Worm (Caenorhabditis elegans) whole organism, L2 larva: ENCODE data around the gene apt-9.

Source experiments
- ceh-82 ChIP-seq: fragments of 150-350 bp; optimal IDR thresholded peaks from 2 replicates; lab custom pipeline; 2014; ENCODE audit warnings: missing biosample characterization, missing genetic modification characterization
- fos-1 ChIP-seq: fragments of 150-350 bp; optimal IDR thresholded peaks from 2 replicates; lab custom pipeline; 2014; ENCODE audit warnings: missing biosample characterization, missing genetic modification characterization
- nhr-23 ChIP-seq: fragments of 150-350 bp; optimal IDR thresholded peaks from 2 replicates; lab custom pipeline; 2014; ENCODE audit warnings: missing biosample characterization, missing genetic modification reagents, missing genetic modification characterization
- nhr-237 ChIP-seq: fragments of 150-350 bp; optimal IDR thresholded peaks from 2 replicates; lab custom pipeline; 2014; ENCODE audit warnings: missing biosample characterization, missing genetic modification characterization
- sma-9 ChIP-seq, 2 experiments: fragments of 150-350 bp in 1 of 2; sonication (generic microtip) in 1 of 2; optimal IDR thresholded peaks; 2 replicates each; lab custom pipeline; 2014 to 2016; ENCODE audit warnings: missing genetic modification characterization in 2 of 2, mild to moderate bottlenecking in 1 of 2, missing biosample characterization in 1 of 2, missing compliant biosample characterization in 1 of 2, missing genetic modification reagents in 1 of 2, moderate library complexity in 1 of 2
- zag-1 ChIP-seq: fragments of 150-350 bp; optimal IDR thresholded peaks from 2 replicates; lab custom pipeline; 2014; ENCODE audit warnings: missing biosample characterization, missing genetic modification characterization

DNA sequence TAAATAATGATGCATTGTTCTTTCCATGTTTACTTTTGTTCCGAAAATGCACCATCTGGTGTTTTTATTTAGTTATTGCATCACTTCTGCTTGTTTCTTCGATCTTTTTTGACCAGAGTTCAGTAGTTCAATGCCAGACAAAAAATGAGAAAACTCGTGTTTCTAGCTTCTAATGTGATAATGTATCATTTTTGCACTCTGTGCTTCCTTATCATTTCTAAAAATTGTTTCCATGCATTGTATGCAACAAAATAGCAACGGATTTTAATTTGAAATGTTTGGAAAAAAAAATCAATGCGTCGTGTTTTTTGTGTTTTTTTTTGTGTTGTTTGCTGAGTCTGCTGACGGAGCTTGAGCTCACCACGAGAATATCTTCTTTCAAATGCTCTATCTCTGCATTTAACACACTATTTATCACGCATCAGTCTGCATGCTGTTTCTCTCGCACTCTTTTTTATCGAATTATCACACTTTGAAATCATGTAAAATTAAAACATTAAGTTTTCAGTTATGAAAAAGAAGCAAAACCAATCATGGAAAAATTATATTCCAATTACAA lies 11.9 kb downstream of the apt-9 start, which contains the start of gene sulp-7:
- TF ChIP-seq zag-1 (tag; lab: Kevin White, UChicago) = no peak
- TF ChIP-seq sma-9 (GFP tag; optimal IDR thresholded peaks at IDR 0.05; lab: Kevin White, UChicago) = no peak
- no peak for TF ChIP-seq sma-9 (tag; optimal IDR thresholded peaks at IDR 0.05; lab: Kevin White, UChicago)
- no peak for TF ChIP-seq nhr-23 (tag; lab: Kevin White, UChicago)
- TF ChIP-seq ceh-82 (tag; lab: Kevin White, UChicago) = no peak
- no peak for TF ChIP-seq nhr-237 (tag; lab: Kevin White, UChicago)
- no peak for TF ChIP-seq fos-1 (tag; lab: Kevin White, UChicago)
